Worm (Caenorhabditis elegans) whole organism, L2 larva: Measurements from ENCODE around the gene srr-7.
A peak's percentile ranks its signal among the peaks of the same experiment; 100 is the strongest.

Source experiments
- Y55F3AM.14 ChIP-seq: fragments of 200-800 bp; sonication (Bioruptor generic); optimal IDR thresholded peaks from 2 replicates; lab custom pipeline; 2018; ENCODE audit warnings: mild to moderate bottlenecking, missing genetic modification characterization, missing compliant biosample characterization
- ama-1 ChIP-seq: fragments of 150-350 bp; optimal IDR thresholded peaks from 2 replicates; lab custom pipeline; 2018; ENCODE audit warnings: inconsistent platforms
- ceh-82 ChIP-seq: fragments of 150-350 bp; optimal IDR thresholded peaks from 2 replicates; lab custom pipeline; 2014; ENCODE audit warnings: missing biosample characterization, missing genetic modification characterization
- crh-2 ChIP-seq: sonication (generic microtip); optimal IDR thresholded peaks from 2 replicates; lab custom pipeline; 2017; ENCODE audit warnings: missing biosample characterization, missing genetic modification characterization
- egl-27 ChIP-seq: sonication (generic microtip); optimal IDR thresholded peaks from 3 replicates; lab custom pipeline; 2017; ENCODE audit warnings: missing biosample characterization, missing genetic modification reagents, missing genetic modification characterization
- elt-1 ChIP-seq: fragments of 150-350 bp; optimal IDR thresholded peaks from 2 replicates; lab custom pipeline; 2014; ENCODE audit warnings: missing biosample characterization, missing genetic modification characterization
- elt-3 ChIP-seq: sonication (generic microtip); optimal IDR thresholded peaks from 2 replicates; lab custom pipeline; 2017; ENCODE audit warnings: missing biosample characterization, missing genetic modification characterization
- fos-1 ChIP-seq: fragments of 150-350 bp; optimal IDR thresholded peaks from 2 replicates; lab custom pipeline; 2014; ENCODE audit warnings: missing biosample characterization, missing genetic modification characterization
- nhr-11 ChIP-seq: fragments of 150-350 bp; optimal IDR thresholded peaks from 2 replicates; lab custom pipeline; 2014; ENCODE audit warnings: missing biosample characterization, missing genetic modification characterization
- nhr-12 ChIP-seq: fragments of 150-350 bp; optimal IDR thresholded peaks from 2 replicates; lab custom pipeline; 2014; ENCODE audit warnings: missing biosample characterization, missing genetic modification characterization
- nhr-237 ChIP-seq: fragments of 150-350 bp; optimal IDR thresholded peaks from 2 replicates; lab custom pipeline; 2014; ENCODE audit warnings: missing biosample characterization, missing genetic modification characterization
- nhr-25 ChIP-seq: fragments of 150-350 bp; sonication (generic microtip); optimal IDR thresholded peaks from 3 replicates; lab custom pipeline; 2014; ENCODE audit warnings: missing biosample characterization, missing genetic modification characterization
- snpc-4 ChIP-seq: fragments of 150-350 bp; optimal IDR thresholded peaks from 2 replicates; lab custom pipeline; 2014; ENCODE audit warnings: missing biosample characterization, missing genetic modification characterization

ce11 chrV:15136772-15137171, 8.7 kb downstream of the srr-7 start, which contains the start of gene aipl-1:
- TF ChIP-seq elt-1 (no peak), Y55F3AM.14 (GFP tag; lab: Kevin White, UChicago) (no peak), crh-2 (tag; lab: Kevin White, UChicago) (peak; percentile 79), ama-1 (lab: Kevin White, UChicago) (no peak), elt-3 (tag; lab: Kevin White, UChicago) (no peak), nhr-12 (tag; lab: Kevin White, UChicago) (no peak), fos-1 (tag; lab: Kevin White, UChicago) (peak; percentile 72), nhr-25 (tag; lab: Kevin White, UChicago) (no peak), nhr-11 (tag; lab: Kevin White, UChicago) (no peak), ceh-82 (tag; lab: Kevin White, UChicago) (peak; percentile 52), egl-27 (tag; lab: Kevin White, UChicago) (peak; percentile 21), nhr-237 (tag; lab: Kevin White, UChicago) (no peak), snpc-4 (tag; lab: Kevin White, UChicago) (peak; percentile 68)
